Worm (Caenorhabditis elegans) whole organism, L2 larva: ENCODE measurements around the gene citk-2.

Experiments used
- C34F6.9 ChIP-seq: fragments of 150-350 bp; optimal IDR thresholded peaks from 2 replicates; lab custom pipeline; 2014; ENCODE audit warnings: missing biosample characterization, missing genetic modification characterization
- R02D3.7 ChIP-seq: fragments of 150-350 bp; optimal IDR thresholded peaks from 2 replicates; lab custom pipeline; 2014; ENCODE audit warnings: missing biosample characterization, missing genetic modification characterization
- Y55F3AM.14 ChIP-seq: fragments of 200-800 bp; sonication (Bioruptor generic); optimal IDR thresholded peaks from 2 replicates; lab custom pipeline; 2018; ENCODE audit warnings: mild to moderate bottlenecking, missing genetic modification characterization, missing compliant biosample characterization
- alr-1 ChIP-seq: fragments of 150-350 bp; optimal IDR thresholded peaks from 2 replicates; lab custom pipeline; 2014; ENCODE audit warnings: missing biosample characterization, missing genetic modification characterization
- aly-2 ChIP-seq: fragments of 150-350 bp; optimal IDR thresholded peaks from 2 replicates; lab custom pipeline; 2014; ENCODE audit warnings: missing biosample characterization, missing genetic modification characterization
- ama-1 ChIP-seq: fragments of 150-350 bp; optimal IDR thresholded peaks from 2 replicates; lab custom pipeline; 2018; ENCODE audit warnings: inconsistent platforms
- blmp-1 ChIP-seq: sonication (generic microtip); optimal IDR thresholded peaks from 2 replicates; lab custom pipeline; 2017; ENCODE audit warnings: missing genetic modification characterization, mild to moderate bottlenecking, missing compliant biosample characterization, antibody characterized with exemption, moderate library complexity; ENCODE audit not compliant: insufficient read depth
- ceh-16 ChIP-seq: fragments of 150-350 bp; optimal IDR thresholded peaks from 2 replicates; lab custom pipeline; 2014; ENCODE audit warnings: missing biosample characterization, missing genetic modification characterization
- ceh-82 ChIP-seq: fragments of 150-350 bp; optimal IDR thresholded peaks from 2 replicates; lab custom pipeline; 2014; ENCODE audit warnings: missing biosample characterization, missing genetic modification characterization
- crh-2 ChIP-seq: sonication (generic microtip); optimal IDR thresholded peaks from 2 replicates; lab custom pipeline; 2017; ENCODE audit warnings: missing biosample characterization, missing genetic modification characterization
- egl-27 ChIP-seq: sonication (generic microtip); optimal IDR thresholded peaks from 3 replicates; lab custom pipeline; 2017; ENCODE audit warnings: missing biosample characterization, missing genetic modification reagents, missing genetic modification characterization
- elt-1 ChIP-seq: fragments of 150-350 bp; optimal IDR thresholded peaks from 2 replicates; lab custom pipeline; 2014; ENCODE audit warnings: missing biosample characterization, missing genetic modification characterization
- elt-3 ChIP-seq: sonication (generic microtip); optimal IDR thresholded peaks from 2 replicates; lab custom pipeline; 2017; ENCODE audit warnings: missing biosample characterization, missing genetic modification characterization
- gmeb-1 ChIP-seq: fragments of 150-350 bp; optimal IDR thresholded peaks from 2 replicates; lab custom pipeline; 2014; ENCODE audit warnings: missing biosample characterization, missing genetic modification characterization
- lin-11 ChIP-seq: fragments of 150-350 bp; sonication (generic microtip); optimal IDR thresholded peaks from 2 replicates; lab custom pipeline; 2014; ENCODE audit warnings: missing biosample characterization, missing genetic modification characterization, inconsistent platforms, mixed read lengths
- lin-13 ChIP-seq: fragments of 150-350 bp; optimal IDR thresholded peaks from 2 replicates; lab custom pipeline; 2014; ENCODE audit warnings: missing biosample characterization, missing genetic modification reagents, missing genetic modification characterization
- lin-39 ChIP-seq: fragments of 150-350 bp; optimal IDR thresholded peaks from 2 replicates; lab custom pipeline; 2014; ENCODE audit warnings: missing biosample characterization, missing genetic modification reagents, missing genetic modification characterization
- lsy-2 ChIP-seq, 2 experiments: fragments of 150-350 bp in 1 of 2; sonication (generic microtip) in 1 of 2; optimal IDR thresholded peaks; 2 replicates each; lab custom pipeline; 2014 to 2017; ENCODE audit warnings: missing biosample characterization in 2 of 2, missing genetic modification characterization in 2 of 2
- mab-5 ChIP-seq: fragments of 150-350 bp; optimal IDR thresholded peaks from 2 replicates; lab custom pipeline; 2014; ENCODE audit warnings: missing biosample characterization, missing genetic modification characterization
- mbf-1 ChIP-seq: sonication (generic microtip); optimal IDR thresholded peaks from 2 replicates; lab custom pipeline; 2017; ENCODE audit warnings: missing biosample characterization, missing genetic modification characterization
- mdl-1 ChIP-seq, 2 experiments: fragments of 150-350 bp in 1 of 2; sonication (generic microtip) in 1 of 2; optimal IDR thresholded peaks; 2 replicates each; lab custom pipeline; 2017; ENCODE audit warnings: missing biosample characterization in 2 of 2, missing genetic modification characterization in 2 of 2
- nhr-11 ChIP-seq: fragments of 150-350 bp; optimal IDR thresholded peaks from 2 replicates; lab custom pipeline; 2014; ENCODE audit warnings: missing biosample characterization, missing genetic modification characterization
- nhr-12 ChIP-seq: fragments of 150-350 bp; optimal IDR thresholded peaks from 2 replicates; lab custom pipeline; 2014; ENCODE audit warnings: missing biosample characterization, missing genetic modification characterization
- nhr-129 ChIP-seq: fragments of 150-350 bp; optimal IDR thresholded peaks from 2 replicates; lab custom pipeline; 2014; ENCODE audit warnings: missing biosample characterization, missing genetic modification characterization
- nhr-21 ChIP-seq: fragments of 150-350 bp; optimal IDR thresholded peaks from 2 replicates; lab custom pipeline; 2014; ENCODE audit warnings: missing biosample characterization, missing genetic modification characterization
- nhr-23 ChIP-seq: fragments of 150-350 bp; optimal IDR thresholded peaks from 2 replicates; lab custom pipeline; 2014; ENCODE audit warnings: missing biosample characterization, missing genetic modification reagents, missing genetic modification characterization
- nhr-237 ChIP-seq: fragments of 150-350 bp; optimal IDR thresholded peaks from 2 replicates; lab custom pipeline; 2014; ENCODE audit warnings: missing biosample characterization, missing genetic modification characterization
- nhr-6 ChIP-seq: fragments of 150-350 bp; optimal IDR thresholded peaks from 2 replicates; lab custom pipeline; 2014; ENCODE audit warnings: missing biosample characterization, missing genetic modification characterization
- nhr-77 ChIP-seq: fragments of 150-350 bp; optimal IDR thresholded peaks from 2 replicates; lab custom pipeline; 2014; ENCODE audit warnings: missing biosample characterization, missing genetic modification characterization
- peb-1 ChIP-seq: fragments of 150-350 bp; optimal IDR thresholded peaks from 2 replicates; lab custom pipeline; 2014; ENCODE audit warnings: missing biosample characterization, missing genetic modification characterization
- sem-4 ChIP-seq: fragments of 150-350 bp; optimal IDR thresholded peaks from 2 replicates; lab custom pipeline; 2014; ENCODE audit warnings: missing biosample characterization, missing genetic modification reagents, missing genetic modification characterization
- skn-1 ChIP-seq: sonication (generic microtip); optimal IDR thresholded peaks from 2 replicates; lab custom pipeline; 2017; ENCODE audit warnings: missing biosample characterization, missing genetic modification characterization
- sma-3 ChIP-seq: sonication (generic microtip); optimal IDR thresholded peaks from 2 replicates; lab custom pipeline; 2016; ENCODE audit warnings: missing genetic modification reagents, missing genetic modification characterization, missing compliant biosample characterization
- snpc-4 ChIP-seq: fragments of 150-350 bp; optimal IDR thresholded peaks from 2 replicates; lab custom pipeline; 2014; ENCODE audit warnings: missing biosample characterization, missing genetic modification characterization
- unc-39 ChIP-seq: fragments of 150-350 bp; optimal IDR thresholded peaks from 2 replicates; lab custom pipeline; 2014; ENCODE audit warnings: missing biosample characterization, missing genetic modification characterization
- unc-55 ChIP-seq: fragments of 150-350 bp; sonication (generic microtip); optimal IDR thresholded peaks from 3 replicates; lab custom pipeline; 2014; ENCODE audit warnings: missing biosample characterization, missing genetic modification reagents, missing genetic modification characterization
- unc-62 ChIP-seq: fragments of 150-350 bp; optimal IDR thresholded peaks from 2 replicates; lab custom pipeline; 2014; ENCODE audit warnings: missing biosample characterization, missing genetic modification reagents, missing genetic modification characterization
- zag-1 ChIP-seq: fragments of 150-350 bp; optimal IDR thresholded peaks from 2 replicates; lab custom pipeline; 2014; ENCODE audit warnings: missing biosample characterization, missing genetic modification characterization
- ztf-11 ChIP-seq: sonication (generic microtip); optimal IDR thresholded peaks from 2 replicates; lab custom pipeline; 2017; ENCODE audit warnings: missing biosample characterization, missing genetic modification characterization
- ztf-4 ChIP-seq: fragments of 150-350 bp; optimal IDR thresholded peaks from 2 replicates; lab custom pipeline; 2014; ENCODE audit warnings: missing biosample characterization, missing genetic modification characterization

citk-2 gene

DNA sequence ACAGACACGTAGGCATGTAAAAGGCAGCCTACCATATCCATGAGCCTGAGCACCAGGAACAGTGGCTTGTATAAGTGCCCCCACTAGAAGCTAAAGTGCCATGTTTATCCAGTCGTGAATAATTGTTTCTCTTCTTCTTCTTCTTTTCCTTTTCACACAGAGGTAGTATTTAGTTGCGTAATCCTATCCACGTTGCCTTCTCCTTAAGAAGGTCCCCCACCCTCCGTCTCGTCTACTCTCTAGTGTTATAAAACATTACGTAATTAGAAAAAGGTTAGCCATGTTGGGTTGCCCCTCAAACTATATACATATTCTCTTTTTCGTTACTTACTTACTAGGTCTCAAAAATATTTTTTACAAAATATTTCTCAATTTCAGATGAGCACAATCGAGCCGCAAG is 12.7 kb upstream of the citk-2 start:
- no peak for TF ChIP-seq sem-4 (tag; lab: Kevin White, UChicago)
- no peak for TF ChIP-seq lin-39 (tag; lab: Kevin White, UChicago)
- TF ChIP-seq mbf-1 (tag; lab: Kevin White, UChicago), result no peak

DNA sequence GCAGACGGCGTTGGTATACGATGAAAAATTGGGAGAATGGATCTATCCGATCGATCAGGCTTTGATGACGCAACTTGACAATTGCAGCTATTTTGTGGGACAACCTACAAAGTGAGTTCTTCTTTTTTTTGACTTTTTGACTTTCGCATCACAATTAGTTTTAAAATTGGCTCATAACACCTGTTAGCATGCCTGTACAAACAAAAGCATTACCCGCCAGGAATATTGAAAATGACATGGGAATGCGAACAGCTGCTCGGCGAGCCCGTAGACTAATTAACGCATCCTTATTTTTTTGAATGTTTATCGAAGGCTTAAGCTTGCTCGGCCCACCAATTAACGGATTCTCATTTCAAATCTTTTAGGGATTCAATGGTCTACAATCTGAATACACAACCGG is 12.1 kb upstream of the citk-2 start:
- no peak for TF ChIP-seq unc-39 (tag; lab: Kevin White, UChicago)
- TF ChIP-seq ztf-4 (tag; lab: Kevin White, UChicago), result no peak
- no peak for TF ChIP-seq elt-3 (tag; lab: Kevin White, UChicago)
- no peak for TF ChIP-seq gmeb-1 (tag; lab: Kevin White, UChicago)
- no peak for TF ChIP-seq blmp-1 (tag; lab: Kevin White, UChicago)
- no peak for TF ChIP-seq R02D3.7 (tag; lab: Kevin White, UChicago)
- TF ChIP-seq unc-55 (GFP tag; lab: Kevin White, UChicago), result no peak
- no peak for TF ChIP-seq egl-27 (tag; lab: Kevin White, UChicago)
- no peak for TF ChIP-seq nhr-129 (tag; lab: Kevin White, UChicago)
- no peak for TF ChIP-seq ama-1
- TF ChIP-seq lin-11 (tag; lab: Kevin White, UChicago), result no peak
- no peak for TF ChIP-seq mbf-1 (tag; lab: Kevin White, UChicago)
- no peak for TF ChIP-seq mab-5
- no peak for TF ChIP-seq unc-62 (GFP tag; lab: Kevin White, UChicago)
- TF ChIP-seq aly-2 (tag; lab: Kevin White, UChicago), result no peak
- no peak for TF ChIP-seq nhr-23 (tag; lab: Kevin White, UChicago)

DNA sequence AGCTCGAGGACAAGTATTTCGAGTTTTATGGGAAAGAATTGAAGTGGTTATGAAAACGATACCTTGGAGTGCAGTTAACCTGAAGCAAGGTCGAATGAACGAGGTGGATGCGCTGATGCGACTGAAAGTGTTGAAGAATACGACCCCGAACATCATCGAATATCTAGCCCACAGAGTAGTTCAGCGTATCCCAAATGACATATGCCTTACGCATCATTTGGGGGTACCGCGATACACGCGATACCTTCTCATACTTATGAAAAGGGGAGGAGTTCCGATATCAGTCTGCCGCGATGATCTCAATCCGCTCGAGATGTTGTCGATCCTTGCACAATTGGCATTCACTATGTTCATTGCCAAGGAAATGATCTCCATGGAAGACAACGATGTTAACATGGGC is 9.5 kb upstream of the citk-2 start, which contains the start of gene T27F7.12:
Gene T27F7.12, plus strand, starts transcription at position 301 of the 400 bp plus-strand sequence.
- TF ChIP-seq nhr-11 (tag; lab: Kevin White, UChicago) (no peak), lin-13 (GFP tag; lab: Kevin White, UChicago) (no peak), sma-3 (GFP tag; lab: Kevin White, UChicago) (no peak), Y55F3AM.14 (GFP tag; lab: Kevin White, UChicago) (no peak), ztf-4 (tag; lab: Kevin White, UChicago) (no peak), alr-1 (tag; lab: Kevin White, UChicago) (no peak), nhr-237 (tag; lab: Kevin White, UChicago) (no peak), gmeb-1 (tag; lab: Kevin White, UChicago) (no peak), zag-1 (tag; lab: Kevin White, UChicago) (no peak), ceh-82 (tag; lab: Kevin White, UChicago) (no peak), nhr-12 (tag; lab: Kevin White, UChicago) (no peak), nhr-6 (tag; lab: Kevin White, UChicago) (no peak), mdl-1 (tag; optimal IDR thresholded peaks at IDR 0.05; lab: Kevin White, UChicago) (no peak), crh-2 (tag; lab: Kevin White, UChicago) (no peak), peb-1 (no peak), nhr-77 (tag; lab: Kevin White, UChicago) (no peak), C34F6.9 (tag; lab: Kevin White, UChicago) (no peak), ama-1 (no peak)

DNA sequence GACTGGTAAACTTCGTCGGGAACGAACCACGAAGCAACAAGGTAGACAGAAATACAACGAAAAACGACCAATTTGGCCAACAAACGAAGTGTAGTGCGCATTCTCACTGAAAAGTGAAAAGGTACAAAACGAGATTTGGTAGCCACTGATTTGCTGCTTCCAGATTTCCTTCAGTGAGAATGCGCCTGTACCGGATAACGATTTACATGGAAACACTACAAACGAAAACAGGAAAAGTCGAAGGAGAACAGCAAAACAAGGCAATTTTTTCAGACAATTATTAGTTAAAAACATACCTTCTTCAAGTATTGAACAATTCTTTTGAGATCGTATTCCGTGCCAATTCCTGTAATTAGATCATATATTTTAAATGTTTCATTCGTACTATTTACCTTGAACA is 6.3 kb upstream of the citk-2 start, which contains the start of gene pigb-1:
Gene pigb-1, minus strand, starts transcription at position 101 of the 400 bp plus-strand sequence.
- TF ChIP-seq nhr-77 (tag; lab: Kevin White, UChicago) (no peak), lin-13 (GFP tag; lab: Kevin White, UChicago) (no peak), Y55F3AM.14 (GFP tag; lab: Kevin White, UChicago) (no peak), ceh-82 (tag; lab: Kevin White, UChicago) (no peak), lsy-2 (tag; optimal IDR thresholded peaks at IDR 0.05; lab: Kevin White, UChicago) (no peak), ama-1 (no peak), nhr-21 (no peak), ceh-16 (tag; lab: Kevin White, UChicago) (no peak), R02D3.7 (tag; lab: Kevin White, UChicago) (no peak), lin-11 (tag; lab: Kevin White, UChicago) (no peak), elt-1 (tag; lab: Kevin White, UChicago) (no peak), nhr-11 (tag; lab: Kevin White, UChicago) (no peak), nhr-129 (tag; lab: Kevin White, UChicago) (no peak), nhr-23 (tag; lab: Kevin White, UChicago) (no peak), ztf-11 (no peak), skn-1 (no peak), snpc-4 (tag; lab: Kevin White, UChicago) (no peak)
